Worm (Caenorhabditis elegans) whole organism, young adult: ENCODE data around the gene prx-5.
A peak's percentile ranks its signal among the peaks of the same experiment; 100 is the strongest.

Experiments
- F10E7.11 ChIP-seq: sonication (generic microtip); optimal IDR thresholded peaks from 2 replicates; lab custom pipeline; 2017; ENCODE audit warnings: mild to moderate bottlenecking, missing genetic modification characterization, moderate library complexity, missing compliant biosample characterization
- F22D6.2 ChIP-seq: sonication (generic microtip); optimal IDR thresholded peaks from 2 replicates; lab custom pipeline; 2016; ENCODE audit warnings: mild to moderate bottlenecking, missing genetic modification characterization, missing compliant biosample characterization
- F23B12.7 ChIP-seq: sonication (generic microtip); optimal IDR thresholded peaks from 2 replicates; lab custom pipeline; 2017; ENCODE audit warnings: missing genetic modification characterization, mild to moderate bottlenecking, missing compliant biosample characterization, antibody characterized with exemption, moderate library complexity; ENCODE audit not compliant: insufficient read depth
- F33H1.4 ChIP-seq: fragments of 200-800 bp; sonication (Bioruptor generic); IDR thresholded peaks from 2 replicates; pipeline ENCODE4 v1.3.6; 2022; ENCODE audit warnings: missing genetic modification reagents, missing genetic modification characterization, missing compliant biosample characterization
- F37B4.10 ChIP-seq: fragments of 200-800 bp; sonication (Bioruptor generic); IDR thresholded peaks from 2 replicates; pipeline ENCODE4 v1.3.6; 2022; ENCODE audit warnings: missing genetic modification characterization, missing compliant biosample characterization
- F55B11.4 ChIP-seq: sonication (generic microtip); optimal IDR thresholded peaks from 2 replicates; lab custom pipeline; 2016; ENCODE audit warnings: missing compliant biosample characterization, missing genetic modification characterization, borderline replicate concordance; ENCODE audit not compliant: insufficient read depth
- F57C9.4 ChIP-seq: sonication (generic microtip); optimal IDR thresholded peaks from 2 replicates; lab custom pipeline; 2017; ENCODE audit warnings: mild to moderate bottlenecking, missing genetic modification characterization, missing compliant biosample characterization
- K11D2.4 ChIP-seq: fragments of 200-800 bp; sonication (Bioruptor generic); IDR thresholded peaks from 2 replicates; pipeline ENCODE4 v1.3.6; 2022; ENCODE audit warnings: missing genetic modification reagents, missing genetic modification characterization, missing compliant biosample characterization
- Y79H2A.3 ChIP-seq: fragments of 200-800 bp; sonication (Bioruptor generic); conservative IDR thresholded peaks from 2 replicates; pipeline ENCODE4 v1.3.6; 2022; ENCODE audit warnings: missing genetic modification reagents, missing genetic modification characterization, missing compliant biosample characterization
- akir-1 ChIP-seq: fragments of 200-800 bp; sonication (Bioruptor generic); optimal IDR thresholded peaks from 2 replicates; lab custom pipeline; 2018; ENCODE audit warnings: mild to moderate bottlenecking, missing genetic modification characterization, moderate library complexity, missing compliant biosample characterization
- ama-1 ChIP-seq, 3 experiments: fragments of 150-350 bp in 1 of 3; sonication (generic microtip) in 2 of 3; optimal IDR thresholded peaks; 2 replicates each; lab custom pipeline; 2014 to 2018; ENCODE audit warnings: missing biosample characterization in 2 of 3, missing genetic modification characterization in 2 of 3, missing genetic modification reagents in 2 of 3
- attf-3 ChIP-seq: fragments of 200-800 bp; sonication (Bioruptor generic); conservative IDR thresholded peaks from 2 replicates; pipeline ENCODE4 v1.3.6; 2022; ENCODE audit warnings: missing genetic modification reagents, missing genetic modification characterization, missing compliant biosample characterization
- attf-6 ChIP-seq: fragments of 200-800 bp; sonication (Bioruptor generic); IDR thresholded peaks from 2 replicates; pipeline ENCODE4 v1.3.6; 2022; ENCODE audit warnings: missing genetic modification reagents, missing genetic modification characterization, missing compliant biosample characterization
- ceh-27 ChIP-seq: fragments of 200-800 bp; sonication (Bioruptor generic); optimal IDR thresholded peaks from 2 replicates; lab custom pipeline; 2018; ENCODE audit warnings: mild to moderate bottlenecking, missing genetic modification characterization, moderate library complexity, missing compliant biosample characterization
- ceh-58 ChIP-seq: fragments of 200-800 bp; sonication (Bioruptor generic); IDR thresholded peaks from 2 replicates; pipeline ENCODE4 v1.3.6; 2022; ENCODE audit warnings: missing genetic modification characterization, missing compliant biosample characterization
- die-1 ChIP-seq: sonication (generic microtip); optimal IDR thresholded peaks from 2 replicates; lab custom pipeline; 2016; ENCODE audit warnings: missing genotype, mild to moderate bottlenecking, missing genetic modification characterization, missing compliant biosample characterization
- dox-1 ChIP-seq: fragments of 200-800 bp; sonication (Bioruptor generic); IDR thresholded peaks from 2 replicates; pipeline ENCODE4 v1.3.6; 2022; ENCODE audit warnings: missing genetic modification reagents, missing genetic modification characterization, missing compliant biosample characterization
- dpff-1 ChIP-seq: sonication (generic microtip); optimal IDR thresholded peaks from 2 replicates; lab custom pipeline; 2017; ENCODE audit warnings: mild to moderate bottlenecking, missing genetic modification characterization, missing compliant biosample characterization
- efl-1 ChIP-seq: fragments of 150-350 bp; optimal IDR thresholded peaks from 2 replicates; lab custom pipeline; 2014; ENCODE audit warnings: missing biosample characterization, missing genetic modification reagents, missing genetic modification characterization
- ets-4 ChIP-seq: fragments of 200-800 bp; sonication (Bioruptor generic); optimal IDR thresholded peaks from 2 replicates; lab custom pipeline; 2018; ENCODE audit warnings: mild to moderate bottlenecking, missing genetic modification characterization, missing compliant biosample characterization
- him-1 ChIP-seq: sonication (generic microtip); optimal IDR thresholded peaks from 2 replicates; lab custom pipeline; 2016; ENCODE audit warnings: missing genotype, missing genetic modification reagents, missing genetic modification characterization, missing compliant biosample characterization
- hmg-1.2 ChIP-seq: fragments of 200-800 bp; sonication (Bioruptor generic); IDR thresholded peaks from 2 replicates; pipeline ENCODE4 v1.3.6; 2022; ENCODE audit warnings: missing genetic modification reagents, missing genetic modification characterization, missing compliant biosample characterization
- hmg-20 ChIP-seq: fragments of 200-800 bp; sonication (Bioruptor generic); IDR thresholded peaks from 2 replicates; pipeline ENCODE4 v1.3.6; 2022; ENCODE audit warnings: missing genetic modification reagents, missing genetic modification characterization, missing compliant biosample characterization
- lag-1 ChIP-seq: fragments of 200-800 bp; sonication (Bioruptor generic); IDR thresholded peaks from 2 replicates; pipeline ENCODE4 v1.3.6; 2022; ENCODE audit warnings: missing genetic modification reagents, missing genetic modification characterization, missing compliant biosample characterization
- lin-40 ChIP-seq: sonication (generic microtip); optimal IDR thresholded peaks from 2 replicates; lab custom pipeline; 2016; ENCODE audit warnings: missing genetic modification characterization, mild to moderate bottlenecking, missing compliant biosample characterization, missing genotype, missing genetic modification reagents
- lsl-1 ChIP-seq: fragments of 200-800 bp; sonication (Bioruptor generic); optimal IDR thresholded peaks from 2 replicates; lab custom pipeline; 2018; ENCODE audit warnings: mild to moderate bottlenecking, missing genetic modification characterization, moderate library complexity, missing compliant biosample characterization
- madf-3 ChIP-seq: fragments of 200-800 bp; sonication (Bioruptor generic); IDR thresholded peaks from 2 replicates; pipeline ENCODE4 v1.3.6; 2022; ENCODE audit warnings: missing genetic modification reagents, missing genetic modification characterization, missing compliant biosample characterization
- madf-6 ChIP-seq: fragments of 200-800 bp; sonication (Bioruptor generic); IDR thresholded peaks from 2 replicates; pipeline ENCODE4 v1.3.6; 2022; ENCODE audit warnings: missing genetic modification reagents, missing genetic modification characterization, missing compliant biosample characterization
- nfya-2 ChIP-seq: fragments of 200-800 bp; sonication (Bioruptor generic); IDR thresholded peaks from 2 replicates; pipeline ENCODE4 v1.3.6; 2022; ENCODE audit warnings: missing genetic modification reagents, missing genetic modification characterization, missing compliant biosample characterization
- nhr-179 ChIP-seq: sonication (generic microtip); optimal IDR thresholded peaks from 2 replicates; lab custom pipeline; 2016; ENCODE audit warnings: mild to moderate bottlenecking, missing genetic modification characterization, missing compliant biosample characterization
- nhr-90 ChIP-seq: sonication (generic microtip); optimal IDR thresholded peaks from 2 replicates; lab custom pipeline; 2016; ENCODE audit warnings: missing genotype, mild to moderate bottlenecking, missing genetic modification characterization, missing compliant biosample characterization
- rcor-1 ChIP-seq: fragments of 200-800 bp; sonication (Bioruptor generic); IDR thresholded peaks from 2 replicates; pipeline ENCODE4 v1.3.6; 2022; ENCODE audit warnings: missing genetic modification reagents, missing genetic modification characterization, missing compliant biosample characterization
- rec-8 ChIP-seq, 2 experiments: sonication (generic microtip); optimal IDR thresholded peaks; 2 replicates each; lab custom pipeline; 2016; ENCODE audit warnings: mild to moderate bottlenecking in 2 of 2, missing genetic modification characterization in 2 of 2, missing genetic modification reagents in 2 of 2, missing genotype in 2 of 2, missing biosample characterization in 1 of 2, missing compliant biosample characterization in 1 of 2, moderate library complexity in 1 of 2
- sdz-38 ChIP-seq: sonication (generic microtip); optimal IDR thresholded peaks from 2 replicates; lab custom pipeline; 2016; ENCODE audit warnings: missing genotype, missing genetic modification characterization, missing compliant biosample characterization
- sea-2 ChIP-seq: fragments of 200-800 bp; sonication (Bioruptor generic); IDR thresholded peaks from 2 replicates; pipeline ENCODE4 v1.3.6; 2022; ENCODE audit warnings: missing genetic modification characterization, missing compliant biosample characterization
- somi-1 ChIP-seq: fragments of 200-800 bp; sonication (Bioruptor generic); optimal IDR thresholded peaks from 2 replicates; lab custom pipeline; 2018; ENCODE audit warnings: mild to moderate bottlenecking, missing genetic modification characterization, missing compliant biosample characterization
- tbx-9 ChIP-seq: sonication (generic microtip); optimal IDR thresholded peaks from 2 replicates; lab custom pipeline; 2016; ENCODE audit warnings: borderline replicate concordance, missing genetic modification characterization, inconsistent platforms, missing compliant biosample characterization
- tlf-1 ChIP-seq: fragments of 200-800 bp; sonication (Bioruptor generic); optimal IDR thresholded peaks from 2 replicates; lab custom pipeline; 2018; ENCODE audit warnings: mild to moderate bottlenecking, missing genetic modification characterization, missing compliant biosample characterization
- xnd-1 ChIP-seq: sonication (generic microtip); optimal IDR thresholded peaks from 2 replicates; lab custom pipeline; 2016; ENCODE audit warnings: missing genotype, missing genetic modification reagents, missing genetic modification characterization, missing compliant biosample characterization
- ztf-25 ChIP-seq: fragments of 200-800 bp; sonication (Bioruptor generic); IDR thresholded peaks from 2 replicates; pipeline ENCODE4 v1.3.6; 2022; ENCODE audit warnings: missing genetic modification reagents, missing genetic modification characterization, missing compliant biosample characterization
- ztf-26 ChIP-seq: sonication (generic microtip); optimal IDR thresholded peaks from 2 replicates; lab custom pipeline; 2017; ENCODE audit warnings: missing genetic modification characterization, missing compliant biosample characterization

The prx-5 gene

ce11 chrII:8701059-8701458 is 3.6 kb upstream of the prx-5 start (continued):
- TF ChIP-seq F57C9.4 (no peak), nfya-2 (no peak), F33H1.4 (GFP tag; lab: Robert Waterston, UW) (no peak), xnd-1 (peak; percentile 57), hmg-1.2 (GFP tag; lab: Robert Waterston, UW) (no peak), K11D2.4 (no peak), efl-1 (GFP tag; lab: Kevin White, UChicago) (no peak), F10E7.11 (tag; lab: Kevin White, UChicago) (no peak), lag-1 (GFP tag; lab: Robert Waterston, UW) (no peak), ama-1 (optimal IDR thresholded peaks at IDR 0.05; lab: Kevin White, UChicago) (no peak), ama-1 (GFP tag; optimal IDR thresholded peaks at IDR 0.05; lab: Kevin White, UChicago) (no peak), attf-3 (GFP tag; lab: Robert Waterston, UW) (no peak), madf-3 (no peak), tlf-1 (no peak), F23B12.7 (tag; lab: Kevin White, UChicago) (no peak), madf-6 (peak; percentile 72), F37B4.10 (GFP tag; lab: Robert Waterston, UW) (no peak), lsl-1 (GFP tag; lab: Kevin White, UChicago) (peak; percentile 51), nhr-90 (no peak), sea-2 (GFP tag; lab: Robert Waterston, UW) (no peak), rcor-1 (no peak)

ce11 chrII:8701619-8702350 is 2.8 kb upstream of the prx-5 start, which contains the start of gene sphk-1:
Gene sphk-1 (minus strand): TSS chrII:8701669.
- TF ChIP-seq efl-1 (GFP tag; lab: Kevin White, UChicago): no peak
- no peak for TF ChIP-seq ceh-58 (GFP tag; lab: Robert Waterston, UW)
- no peak for TF ChIP-seq dpff-1

ce11 chrII:8703729-8704128 is 895 bp upstream of the prx-5 start, which contains the start of gene ceh-7:
Gene ceh-7 (minus strand): TSS chrII:8703829.
- TF ChIP-seq lsl-1 (GFP tag; lab: Kevin White, UChicago) (no peak), K11D2.4 (no peak), ztf-26 (tag; lab: Kevin White, UChicago) (no peak), him-1 (tag; lab: Kevin White, UChicago) (no peak), madf-6 (no peak), F33H1.4 (GFP tag; lab: Robert Waterston, UW) (no peak), tbx-9 (no peak), rec-8 (tag; optimal IDR thresholded peaks at IDR 0.05; lab: Kevin White, UChicago) (no peak), sdz-38 (tag; lab: Kevin White, UChicago) (no peak), ama-1 (optimal IDR thresholded peaks at IDR 0.05; lab: Kevin White, UChicago) (no peak), ama-1 (GFP tag; optimal IDR thresholded peaks at IDR 0.05; lab: Kevin White, UChicago) (no peak), attf-6 (GFP tag; lab: Robert Waterston, UW) (no peak), nfya-2 (no peak), Y79H2A.3 (GFP tag; lab: Robert Waterston, UW) (no peak), ceh-58 (GFP tag; lab: Robert Waterston, UW) (no peak)

- TF ChIP-seq somi-1 (GFP tag; lab: Kevin White, UChicago) (peak; percentile 49), ceh-58 (GFP tag; lab: Robert Waterston, UW) (no peak)
These were observed 2.4 kb downstream of the prx-5 start, which contains the start of gene cup-16 for ce11 chrII:8707024-8707423. Gene cup-16 (plus strand): TSS chrII:8707155.

- TF ChIP-seq ztf-25 (no peak), akir-1 (GFP tag; lab: Kevin White, UChicago) (no peak), ets-4 (GFP tag; lab: Kevin White, UChicago) (no peak), F22D6.2 (no peak), hmg-20 (GFP tag; lab: Robert Waterston, UW) (no peak), F55B11.4 (no peak), die-1 (no peak), nhr-179 (tag; lab: Kevin White, UChicago) (no peak), lin-40 (tag; lab: Kevin White, UChicago) (no peak), dox-1 (no peak), attf-6 (GFP tag; lab: Robert Waterston, UW) (no peak), ceh-27 (GFP tag; lab: Kevin White, UChicago) (no peak)
These were observed 5.7 kb downstream of the prx-5 start, which contains the start of gene srg-15 for ce11 chrII:8710317-8710716. Gene srg-15 (minus strand): TSS chrII:8710417.
